Worm (Caenorhabditis elegans): ENCODE data around the gene F14H8.5.

Gene F14H8.5

DNA sequence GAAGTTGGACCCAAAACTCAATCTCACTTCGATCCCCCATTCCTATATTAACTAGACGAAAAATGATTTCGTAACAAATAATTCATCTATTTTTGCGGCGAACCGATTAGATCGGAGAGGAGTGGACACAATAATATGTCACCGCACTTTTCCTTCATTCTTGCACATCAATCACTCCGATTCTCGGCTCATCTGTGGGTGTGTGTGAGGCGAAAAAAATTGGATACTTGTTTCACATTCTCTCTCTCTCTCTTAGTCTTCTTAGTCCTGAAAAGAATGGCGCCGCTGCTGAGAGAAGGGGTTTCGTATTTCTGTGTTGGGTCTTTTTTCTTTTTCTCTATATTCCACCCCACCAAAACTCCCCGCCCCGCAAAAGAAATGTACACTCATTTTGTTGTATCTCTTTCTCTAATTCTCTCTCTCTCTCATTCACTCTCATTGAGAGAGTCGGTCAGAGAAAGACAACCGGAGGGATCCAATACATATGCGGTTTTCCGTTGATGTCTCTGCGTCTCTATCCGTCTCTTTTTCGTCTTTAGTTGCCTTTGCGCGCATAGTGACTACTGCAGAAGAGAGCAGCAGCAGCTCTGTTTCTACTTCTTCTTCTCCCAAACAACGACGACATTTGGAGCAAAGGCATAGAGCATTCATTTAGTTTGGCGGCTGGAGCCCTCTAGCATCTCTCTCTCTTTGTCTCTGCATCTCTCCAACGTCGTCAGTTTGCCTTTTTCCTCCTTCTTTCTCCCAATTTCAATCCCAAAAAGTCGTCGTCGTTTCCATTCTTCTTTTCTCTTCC, 50.4 kb downstream of the F14H8.5 start, which contains the start of gene unc-76:
unc-76 (plus strand) TSS at position 746 of the 796 bp plus-strand sequence.
- TF ChIP-seq cnd-1 (tag; optimal IDR thresholded peaks at IDR 0.05) = peak; percentile 26
- peak; percentile 91 for TF ChIP-seq ces-1 (GFP tag; optimal IDR thresholded peaks at IDR 0.05)
- peak; percentile 44 for TF ChIP-seq mep-1 (tag; optimal IDR thresholded peaks at IDR 0.05)
- TF ChIP-seq nhr-237 (tag; optimal IDR thresholded peaks at IDR 0.05) = peak; percentile 60
- peak; percentile 57 for TF ChIP-seq mls-2 (tag; optimal IDR thresholded peaks at IDR 0.05)
- TF ChIP-seq lin-32 (GFP tag; optimal IDR thresholded peaks at IDR 0.05) = no peak
- TF ChIP-seq nhr-2 (tag; optimal IDR thresholded peaks at IDR 0.05) = peak; percentile 39
- TF ChIP-seq nhr-76 (tag; optimal IDR thresholded peaks at IDR 0.05) = no peak
- no peak for TF ChIP-seq snpc-4 (tag; optimal IDR thresholded peaks at IDR 0.05)
- no peak for TF ChIP-seq elt-3 (tag; optimal IDR thresholded peaks at IDR 0.05)
- no peak for TF ChIP-seq zip-8 (tag; optimal IDR thresholded peaks at IDR 0.05)
- TF ChIP-seq drap-1 (GFP tag; optimal IDR thresholded peaks at IDR 0.05) = peak; percentile 80
- TF ChIP-seq nhr-12 (tag; optimal IDR thresholded peaks at IDR 0.05) = no peak
- TF ChIP-seq ceh-39 (tag; optimal IDR thresholded peaks at IDR 0.05) = peak; percentile 65
- no peak for TF ChIP-seq M03D4.4 (tag; optimal IDR thresholded peaks at IDR 0.05)
- peak; percentile 35 for TF ChIP-seq sptf-1 (tag; optimal IDR thresholded peaks at IDR 0.05)
- peak; percentile 52 for TF ChIP-seq lsy-2 (tag; optimal IDR thresholded peaks at IDR 0.05)
- no peak for TF ChIP-seq sem-2 (GFP tag; optimal IDR thresholded peaks at IDR 0.05)
- no peak for TF ChIP-seq elt-1 (tag; optimal IDR thresholded peaks at IDR 0.05; ENCODE audit: borderline replicate concordance, insufficient read depth)
- peak; percentile 62 for TF ChIP-seq hlh-1 (tag; optimal IDR thresholded peaks at IDR 0.05)
- peak; percentile 94 for TF ChIP-seq unc-62 (GFP tag; optimal IDR thresholded peaks at IDR 0.05)
- peak; percentile 99 for TF ChIP-seq unc-120 (tag; optimal IDR thresholded peaks at IDR 0.05; ENCODE audit: poor library complexity, severe bottlenecking)
- no peak for TF ChIP-seq flh-1 (GFP tag; optimal IDR thresholded peaks at IDR 0.05)
- TF ChIP-seq nhr-28 (tag; optimal IDR thresholded peaks at IDR 0.05) = no peak
- TF ChIP-seq pha-4 (tag; optimal IDR thresholded peaks at IDR 0.05) = peak; percentile 79
- TF ChIP-seq tbx-8 (GFP tag; optimal IDR thresholded peaks at IDR 0.05) = no peak
- TF ChIP-seq ztf-11 (tag; optimal IDR thresholded peaks at IDR 0.05) = no peak
- no peak for TF ChIP-seq mab-5 (tag; optimal IDR thresholded peaks at IDR 0.05)
